Worm (Caenorhabditis elegans): ENCODE data around the gene chd-3.
A peak's percentile ranks its signal among the peaks of the same experiment; 100 is the strongest.

chd-3 gene

ce11 chrX:12854680-12855079 lies 2.3 kb upstream of the chd-3 start:
- TF ChIP-seq tab-1 (GFP tag; IDR thresholded peaks at IDR 0.05), result peak; percentile 41; the same call in 1 of the 2 replicates
- no peak for TF ChIP-seq med-1 (GFP tag; optimal IDR thresholded peaks at IDR 0.05; ENCODE audit: insufficient read depth)
- TF ChIP-seq ref-1 (GFP tag; conservative IDR thresholded peaks at IDR 0.05), result no peak
- TF ChIP-seq ztf-23 (GFP tag; IDR thresholded peaks at IDR 0.05), result 0 out of 2 replicates have a peak, but pooled peaks have one; percentile 59
- TF ChIP-seq klf-2 (GFP tag; conservative IDR thresholded peaks at IDR 0.05), result no peak
- no peak for TF ChIP-seq cog-1 (tag; optimal IDR thresholded peaks at IDR 0.05)
- TF ChIP-seq flt-1 (GFP tag; IDR thresholded peaks at IDR 0.05), result peak; percentile 71
- no peak; the same call in 1 of the 2 replicates for TF ChIP-seq T22C8.4 (GFP tag; IDR thresholded peaks at IDR 0.05)
- TF ChIP-seq ztf-29 (GFP tag; IDR thresholded peaks at IDR 0.05), result no peak

DNA sequence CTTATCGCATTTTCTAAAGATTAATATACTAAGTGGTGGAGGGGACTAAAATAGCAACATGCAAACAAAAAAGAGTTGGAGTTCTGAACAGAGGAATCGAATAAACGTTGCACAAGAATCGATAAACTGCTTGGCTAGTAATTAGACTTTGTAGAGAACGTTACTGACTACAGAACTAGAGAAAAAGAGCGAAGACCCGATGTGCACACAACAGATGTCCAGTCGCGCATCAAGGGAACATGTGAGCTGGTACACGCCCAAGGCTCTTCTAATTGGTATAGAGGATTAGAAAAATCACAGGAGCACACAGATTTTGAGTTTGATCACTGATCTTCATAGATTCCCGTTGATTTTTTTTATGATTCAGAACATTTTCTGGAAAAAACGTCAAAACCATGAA lies 1.7 kb upstream of the chd-3 start:
- no peak for TF ChIP-seq ztf-29 (GFP tag; IDR thresholded peaks at IDR 0.05)
- 0 out of 2 replicates have a peak, but pooled peaks have one; percentile 24 for TF ChIP-seq flt-1 (GFP tag; IDR thresholded peaks at IDR 0.05)

DNA sequence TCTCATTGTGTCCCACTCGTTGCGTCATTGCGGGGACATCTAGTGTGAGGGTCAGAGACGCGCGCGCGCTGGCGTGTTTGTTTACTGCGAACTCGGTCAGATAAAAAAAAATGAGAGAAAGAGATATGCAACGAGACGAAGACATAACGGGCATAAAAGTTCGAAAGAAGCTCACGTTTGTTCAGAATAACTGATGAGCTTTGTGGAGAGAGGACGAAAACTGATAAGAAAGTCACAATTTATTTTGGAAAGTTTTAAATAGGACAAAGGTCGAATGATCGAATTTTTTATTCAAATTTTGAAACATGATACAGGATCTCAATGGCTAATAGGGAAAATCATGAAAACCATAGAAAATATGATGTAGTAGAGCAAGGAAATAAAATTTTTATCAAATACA lies 678 bp upstream of the chd-3 start:
- TF ChIP-seq T22C8.4 (GFP tag; IDR thresholded peaks at IDR 0.05), result no peak
- no peak for TF ChIP-seq tab-1 (GFP tag; IDR thresholded peaks at IDR 0.05)
- TF ChIP-seq ztf-23 (GFP tag; IDR thresholded peaks at IDR 0.05), result no peak
- no peak for TF ChIP-seq med-1 (GFP tag; optimal IDR thresholded peaks at IDR 0.05; ENCODE audit: insufficient read depth)
- TF ChIP-seq ztf-29 (GFP tag; IDR thresholded peaks at IDR 0.05), result no peak
- no peak for TF ChIP-seq cog-1 (tag; optimal IDR thresholded peaks at IDR 0.05)
- TF ChIP-seq ref-1 (GFP tag; conservative IDR thresholded peaks at IDR 0.05), result no peak
- no peak for TF ChIP-seq flt-1 (GFP tag; IDR thresholded peaks at IDR 0.05)
- TF ChIP-seq klf-2 (GFP tag; conservative IDR thresholded peaks at IDR 0.05), result no peak

ce11 chrX:12846043-12846442 lies 6.4 kb downstream of the chd-3 start, which contains the start of gene C52G5.3:
TSS of gene C52G5.3 (minus strand) at chrX:12846143.
- no peak for TF ChIP-seq ztf-29 (GFP tag; IDR thresholded peaks at IDR 0.05)
- TF ChIP-seq flt-1 (GFP tag; IDR thresholded peaks at IDR 0.05), result no peak

DNA sequence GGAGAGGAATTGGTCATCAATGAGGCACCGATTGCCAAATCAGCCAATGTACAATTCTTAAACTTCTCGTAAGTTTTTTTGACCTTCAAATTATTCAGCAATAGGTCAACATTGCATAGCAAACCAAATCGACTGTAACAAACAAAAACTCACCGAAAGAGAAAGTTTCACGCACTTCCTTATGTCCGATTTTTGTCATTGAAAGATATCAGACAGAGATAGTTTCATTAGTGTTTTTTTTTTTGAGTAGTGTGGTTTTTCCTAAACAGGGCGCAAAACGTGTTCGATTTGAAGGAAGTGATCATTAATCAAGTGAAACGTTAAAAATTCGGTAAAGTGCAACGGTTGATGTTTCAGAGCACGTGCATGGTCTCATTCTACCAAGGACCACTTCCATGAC lies 8.2 kb downstream of the chd-3 start:
- no peak for TF ChIP-seq ztf-29 (GFP tag; IDR thresholded peaks at IDR 0.05)
- TF ChIP-seq ztf-23 (GFP tag; IDR thresholded peaks at IDR 0.05), result no peak
- no peak for TF ChIP-seq klf-2 (GFP tag; conservative IDR thresholded peaks at IDR 0.05)
- no peak for TF ChIP-seq flt-1 (GFP tag; IDR thresholded peaks at IDR 0.05)

DNA sequence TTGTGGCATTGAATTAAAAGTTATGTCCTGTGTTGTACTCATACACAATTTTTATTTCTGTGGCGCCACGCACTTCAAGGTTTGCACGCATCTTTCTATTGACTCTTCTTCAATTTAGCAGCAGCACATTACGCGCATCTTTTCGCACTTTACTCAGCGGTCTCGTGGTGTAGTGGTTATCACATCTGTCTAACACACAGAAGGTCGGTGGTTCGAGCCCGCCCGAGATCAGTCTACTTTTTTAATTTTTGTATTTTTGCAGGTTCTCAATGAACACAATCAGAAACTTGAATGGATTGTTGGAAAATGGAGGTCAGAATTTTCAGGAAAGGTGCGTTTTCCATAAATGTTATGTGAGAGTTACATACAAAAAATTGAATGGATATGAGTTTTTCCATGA lies 8.9 kb downstream of the chd-3 start:
- TF ChIP-seq ref-1 (GFP tag; conservative IDR thresholded peaks at IDR 0.05) (0 out of 2 replicates have a peak, but pooled peaks have one; percentile 39), klf-2 (GFP tag; conservative IDR thresholded peaks at IDR 0.05) (no peak), med-1 (GFP tag; optimal IDR thresholded peaks at IDR 0.05; ENCODE audit: insufficient read depth) (peak; percentile 23), flt-1 (GFP tag; IDR thresholded peaks at IDR 0.05) (peak; percentile 85), tab-1 (GFP tag; IDR thresholded peaks at IDR 0.05) (peak; percentile 76), cog-1 (tag; optimal IDR thresholded peaks at IDR 0.05) (no peak), ztf-23 (GFP tag; IDR thresholded peaks at IDR 0.05) (peak; percentile 77), ztf-29 (GFP tag; IDR thresholded peaks at IDR 0.05) (no peak), T22C8.4 (GFP tag; IDR thresholded peaks at IDR 0.05) (peak; percentile 34; the same call in 1 of the 2 replicates)

ce11 chrX:12843011-12843410 lies 9.4 kb downstream of the chd-3 start, which contains the start of gene C52G5.2:
TSS of gene C52G5.2 (plus strand) at chrX:12843311.
- TF ChIP-seq ref-1 (GFP tag; conservative IDR thresholded peaks at IDR 0.05) (no peak), ztf-29 (GFP tag; IDR thresholded peaks at IDR 0.05) (no peak), flt-1 (GFP tag; IDR thresholded peaks at IDR 0.05) (no peak), ztf-23 (GFP tag; IDR thresholded peaks at IDR 0.05) (no peak), klf-2 (GFP tag; conservative IDR thresholded peaks at IDR 0.05) (no peak), med-1 (GFP tag; optimal IDR thresholded peaks at IDR 0.05; ENCODE audit: insufficient read depth) (no peak), cog-1 (tag; optimal IDR thresholded peaks at IDR 0.05) (no peak), tab-1 (GFP tag; IDR thresholded peaks at IDR 0.05) (no peak), T22C8.4 (GFP tag; IDR thresholded peaks at IDR 0.05) (no peak)

DNA sequence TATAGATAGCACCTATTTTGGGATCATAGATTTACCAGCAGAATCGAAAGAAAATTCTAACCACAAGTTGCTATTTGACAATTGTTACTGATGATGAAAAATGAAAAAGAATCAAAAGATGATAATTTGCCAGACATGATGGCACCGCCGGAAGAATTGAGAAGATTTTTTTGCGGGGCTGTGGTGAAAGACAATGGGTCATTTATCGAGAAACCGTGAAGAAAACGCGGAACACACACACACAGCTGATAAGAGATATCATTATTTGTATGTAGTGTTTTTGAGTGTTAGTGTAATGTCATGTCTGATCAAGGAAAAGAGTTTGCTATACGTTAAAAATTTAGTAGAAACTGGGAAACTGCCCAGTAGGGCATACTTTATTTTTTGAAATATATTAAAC lies 17.6 kb downstream of the chd-3 start:
- no peak for TF ChIP-seq tab-1 (GFP tag; IDR thresholded peaks at IDR 0.05)
- no peak for TF ChIP-seq ztf-29 (GFP tag; IDR thresholded peaks at IDR 0.05)
- TF ChIP-seq klf-2 (GFP tag; conservative IDR thresholded peaks at IDR 0.05), result no peak
- TF ChIP-seq T22C8.4 (GFP tag; IDR thresholded peaks at IDR 0.05), result no peak
- TF ChIP-seq med-1 (GFP tag; optimal IDR thresholded peaks at IDR 0.05; ENCODE audit: insufficient read depth), result no peak
- no peak for TF ChIP-seq ztf-23 (GFP tag; IDR thresholded peaks at IDR 0.05)
- no peak for TF ChIP-seq flt-1 (GFP tag; IDR thresholded peaks at IDR 0.05)
- no peak for TF ChIP-seq cog-1 (tag; optimal IDR thresholded peaks at IDR 0.05)
- no peak for TF ChIP-seq ref-1 (GFP tag; conservative IDR thresholded peaks at IDR 0.05)

- TF ChIP-seq ztf-23 (GFP tag; IDR thresholded peaks at IDR 0.05) (no peak), tab-1 (GFP tag; IDR thresholded peaks at IDR 0.05) (no peak), med-1 (GFP tag; optimal IDR thresholded peaks at IDR 0.05; ENCODE audit: insufficient read depth) (no peak), ref-1 (GFP tag; conservative IDR thresholded peaks at IDR 0.05) (no peak)
Measured at ce11 chrX:12829055-12829454, 23.3 kb downstream of the chd-3 start.

DNA sequence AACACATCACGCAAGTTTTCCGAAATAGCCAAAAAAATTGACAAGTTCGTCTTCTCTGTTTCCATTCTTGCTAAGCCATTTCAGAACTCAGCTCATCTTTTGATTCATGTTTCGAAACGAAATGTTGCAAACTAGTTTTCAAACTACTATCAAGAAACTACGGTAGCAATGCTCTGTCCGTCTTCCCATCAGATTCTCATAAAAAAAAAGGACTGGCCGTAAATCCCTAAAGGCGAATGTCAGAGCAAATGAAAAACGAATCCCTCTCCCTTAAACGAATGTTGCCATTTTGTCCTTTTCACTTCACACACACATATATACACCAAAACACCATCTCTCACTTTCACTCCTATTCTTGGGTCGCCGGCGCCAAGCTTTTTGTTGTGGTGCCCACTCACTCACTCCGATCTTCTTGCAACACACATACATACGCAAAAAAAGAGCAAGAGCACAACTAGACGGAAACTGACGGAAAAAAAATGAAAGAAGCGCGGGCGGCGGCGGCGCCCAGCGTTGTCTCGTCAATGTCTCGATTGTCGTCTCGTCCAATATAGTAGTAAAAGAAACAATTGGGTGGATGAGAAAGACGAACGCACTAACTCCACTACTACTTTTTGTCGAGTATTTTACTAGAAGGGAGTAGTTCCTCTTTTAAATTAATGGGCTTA lies 24.5 kb downstream of the chd-3 start:
- TF ChIP-seq ztf-23 (GFP tag; IDR thresholded peaks at IDR 0.05), result no peak
- no peak for TF ChIP-seq cog-1 (tag; optimal IDR thresholded peaks at IDR 0.05)
- TF ChIP-seq tab-1 (GFP tag; IDR thresholded peaks at IDR 0.05), result no peak
- TF ChIP-seq T22C8.4 (GFP tag; IDR thresholded peaks at IDR 0.05), result no peak
- TF ChIP-seq flt-1 (GFP tag; IDR thresholded peaks at IDR 0.05), result no peak
- no peak for TF ChIP-seq med-1 (GFP tag; optimal IDR thresholded peaks at IDR 0.05; ENCODE audit: insufficient read depth)
- TF ChIP-seq klf-2 (GFP tag; conservative IDR thresholded peaks at IDR 0.05), result no peak
- TF ChIP-seq ztf-29 (GFP tag; IDR thresholded peaks at IDR 0.05), result no peak
- no peak for TF ChIP-seq ref-1 (GFP tag; conservative IDR thresholded peaks at IDR 0.05)

All from whole organism, midembryonic.